Worm (Caenorhabditis elegans) whole organism, L1 larva: Measurements from ENCODE around the gene ZC8.6.

ENCODE experiments used
- alr-1 ChIP-seq: fragments of 200-800 bp; sonication (Bioruptor generic); optimal IDR thresholded peaks from 2 replicates; lab custom pipeline; 2018; ENCODE audit warnings: borderline replicate concordance, mild to moderate bottlenecking, missing genetic modification characterization, missing compliant biosample characterization
- aly-2 ChIP-seq: fragments of 150-350 bp; optimal IDR thresholded peaks from 2 replicates; lab custom pipeline; 2014; ENCODE audit warnings: missing biosample characterization, missing genetic modification characterization
- ceh-90 ChIP-seq: sonication (generic microtip); optimal IDR thresholded peaks from 2 replicates; lab custom pipeline; 2016; ENCODE audit warnings: missing genetic modification characterization, missing compliant biosample characterization
- nhr-84 ChIP-seq: sonication (generic microtip); optimal IDR thresholded peaks from 2 replicates; lab custom pipeline; 2017; ENCODE audit warnings: missing biosample characterization, missing genetic modification characterization

DNA sequence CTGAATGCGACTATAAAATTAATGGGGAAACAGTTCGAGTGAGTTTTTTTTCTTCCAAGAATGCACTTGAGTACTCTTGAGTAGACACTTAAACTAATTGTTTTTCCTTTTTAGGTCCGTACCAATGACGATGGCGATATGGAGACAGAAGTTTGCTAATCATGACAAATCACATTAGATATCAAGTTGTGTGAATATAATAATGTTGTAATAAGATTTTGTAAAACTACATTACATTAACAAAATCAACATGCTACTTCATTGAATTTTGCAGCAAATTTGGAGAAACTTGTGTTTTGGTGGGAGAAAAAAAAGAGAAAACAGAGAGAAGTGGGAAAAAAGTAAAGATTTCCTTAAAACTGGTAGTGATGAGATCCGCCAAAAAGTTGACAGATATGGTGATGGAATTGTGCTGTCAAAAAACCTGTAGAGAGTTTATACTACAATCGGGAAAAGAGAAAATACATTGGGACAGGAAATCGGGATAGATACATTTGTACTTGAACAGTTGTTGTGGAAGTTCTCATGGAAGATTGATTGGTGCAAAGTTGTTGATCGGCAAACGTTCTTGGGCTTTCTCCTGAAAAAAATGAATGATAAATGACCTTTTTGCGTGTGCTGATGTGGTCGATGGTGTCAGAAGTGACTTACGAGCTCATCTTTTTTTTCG, 30.7 kb upstream of the ZC8.6 start:
- TF ChIP-seq alr-1 (tag; lab: Kevin White, UChicago) (no peak), aly-2 (no peak), ceh-90 (tag; lab: Kevin White, UChicago) (no peak), nhr-84 (tag; lab: Kevin White, UChicago) (no peak)
